Fruit fly (Drosophila melanogaster): ENCODE measurements around the gene CG7133.

Gene CG7133

dm6 chr3L:22065694-22066093 is 8.6 kb downstream of the CG7133 start, which contains the start of gene CG14561 (continued):
- TF ChIP-seq Scr (GFP tag; IDR thresholded peaks at IDR 0.05; ENCODE audit: partially characterized antibody): peak; percentile 93
- TF ChIP-seq mam (GFP tag; optimal IDR thresholded peaks at IDR 0.05): peak; percentile 40
- TF ChIP-seq unc-4 (GFP tag; IDR thresholded peaks at IDR 0.05; ENCODE audit: partially characterized antibody): peak; percentile 90
- peak; percentile 80 for TF ChIP-seq CG2129 (GFP tag; IDR thresholded peaks at IDR 0.05; ENCODE audit: partially characterized antibody)
- TF ChIP-seq ci (GFP tag; IDR thresholded peaks at IDR 0.05): peak; percentile 34; the same call in 2 of the 3 replicates
- TF ChIP-seq Rfx (GFP tag; IDR thresholded peaks at IDR 0.05): peak; percentile 64
- 0 out of 3 replicates have a peak, but pooled peaks have one; percentile 29 for TF ChIP-seq Dbx (GFP tag; IDR thresholded peaks at IDR 0.05)
- TF ChIP-seq Sry-δ (GFP tag; optimal IDR thresholded peaks at IDR 0.05): peak; percentile 97
- no peak for TF ChIP-seq CG13894 (tag; optimal IDR thresholded peaks at IDR 0.05)
- TF ChIP-seq bbx (GFP tag; IDR thresholded peaks at IDR 0.05; ENCODE audit: partially characterized antibody): peak; percentile 96
- peak; percentile 86 for TF ChIP-seq Med (GFP tag)
- peak; percentile 16; the same call in 1 of the 2 replicates for TF ChIP-seq vvl (GFP tag; IDR thresholded peaks at IDR 0.05)
- peak; percentile 33; the same call in 1 of the 2 replicates for TF ChIP-seq CG3847 (GFP tag; IDR thresholded peaks at IDR 0.05)
- TF ChIP-seq MBD-R2 (GFP tag; IDR thresholded peaks at IDR 0.05): peak; percentile 92
- TF ChIP-seq CG2199 (GFP tag; IDR thresholded peaks at IDR 0.05): peak; percentile 100
- TF ChIP-seq sna (GFP tag; IDR thresholded peaks at IDR 0.05; ENCODE audit: partially characterized antibody): peak; percentile 93
- TF ChIP-seq nmo (GFP tag; optimal IDR thresholded peaks at IDR 0.05): peak; percentile 17
- TF ChIP-seq CG17912 (GFP tag; optimal IDR thresholded peaks at IDR 0.05): no peak
- TF ChIP-seq CG16779 (GFP tag; IDR thresholded peaks at IDR 0.05): no peak
- TF ChIP-seq Sry-β (GFP tag; optimal IDR thresholded peaks at IDR 0.05): peak; percentile 61
- peak; percentile 29 for TF ChIP-seq Lhr (GFP tag; optimal IDR thresholded peaks at IDR 0.05)
- no peak for TF ChIP-seq ATbp (GFP tag; optimal IDR thresholded peaks at IDR 0.05)
- no peak for TF ChIP-seq CG4730 (GFP tag; IDR thresholded peaks at IDR 0.05)
- no peak for TF ChIP-seq CG9876 (GFP tag; optimal IDR thresholded peaks at IDR 0.05)
- TF ChIP-seq HLH54F (GFP tag; optimal IDR thresholded peaks at IDR 0.05): peak; percentile 26
- TF ChIP-seq CG15696 (tag; optimal IDR thresholded peaks at IDR 0.05): no peak
- TF ChIP-seq BEAF-32 (GFP tag; optimal IDR thresholded peaks at IDR 0.05): peak; percentile 92
- peak; percentile 25 for TF ChIP-seq CG3995 (GFP tag; optimal IDR thresholded peaks at IDR 0.05)
- TF ChIP-seq tna (GFP tag; IDR thresholded peaks at IDR 0.05; ENCODE audit: partially characterized antibody): peak; percentile 89
- peak; percentile 96 for TF ChIP-seq CG6791 (GFP tag; IDR thresholded peaks at IDR 0.05; ENCODE audit: partially characterized antibody)
- peak; percentile 83; the same call in 2 of the 4 replicates for TF ChIP-seq chinmo (GFP tag; IDR thresholded peaks at IDR 0.05; ENCODE audit: partially characterized antibody)
- peak; percentile 8 for TF ChIP-seq jumu (GFP tag; optimal IDR thresholded peaks at IDR 0.05)
- peak; percentile 88 for TF ChIP-seq Myb (GFP tag; optimal IDR thresholded peaks at IDR 0.05)
- peak; percentile 9 for TF ChIP-seq Chrac-16 (GFP tag; optimal IDR thresholded peaks at IDR 0.05)
- 0 out of 2 replicates have a peak, but pooled peaks have one; percentile 21 for TF ChIP-seq Ptx1 (GFP tag; IDR thresholded peaks at IDR 0.05)
- TF ChIP-seq CG32767 (GFP tag; IDR thresholded peaks at IDR 0.05): no peak
- no peak for TF ChIP-seq prd (optimal IDR thresholded peaks at IDR 0.05)
- peak; percentile 26; the same call in 1 of the 3 replicates for TF ChIP-seq prd (GFP tag; IDR thresholded peaks at IDR 0.05)
- no peak for TF ChIP-seq CG14965 (GFP tag; optimal IDR thresholded peaks at IDR 0.05; ENCODE audit: borderline replicate concordance)
- peak in 1 of 2 experiments; percentile 27 for TF ChIP-seq crp (GFP tag; optimal IDR thresholded peaks at IDR 0.05)
- TF ChIP-seq CG8924 (tag; optimal IDR thresholded peaks at IDR 0.05): peak; percentile 35
- peak; percentile 56 for TF ChIP-seq CG15514 (GFP tag; optimal IDR thresholded peaks at IDR 0.05)
- peak in 1 of 2 experiments; percentile 6 for TF ChIP-seq Pdp1 (GFP tag; optimal IDR thresholded peaks at IDR 0.05)
- TF ChIP-seq CG4360 (GFP tag; IDR thresholded peaks at IDR 0.05): peak; percentile 75
- no peak for TF ChIP-seq Bteb2 (GFP tag; optimal IDR thresholded peaks at IDR 0.05)
- TF ChIP-seq CG14710 (tag; optimal IDR thresholded peaks at IDR 0.05): peak; percentile 54
- peak; percentile 70 for TF ChIP-seq CG10267 (tag; optimal IDR thresholded peaks at IDR 0.05)
- no peak for TF ChIP-seq CG32532 (GFP tag; IDR thresholded peaks at IDR 0.05)
- peak; percentile 88 for TF ChIP-seq nerfin-2 (GFP tag; IDR thresholded peaks at IDR 0.05; ENCODE audit: partially characterized antibody)

Measured in whole organism, embryonic.